Fruit fly (Drosophila melanogaster) whole organism: Measurements from ENCODE around the gene Gdh.

Experiments used
- pan ChIP-seq: fragments of >200 bp; optimal IDR thresholded peaks from 2 replicates; lab custom pipeline; 2017
- psq ChIP-seq: fragments of >200 bp; optimal IDR thresholded peaks from 2 replicates; lab custom pipeline; 2017
- usp ChIP-seq: fragments of >200 bp; optimal IDR thresholded peaks from 2 replicates; lab custom pipeline; 2017; ENCODE audit warnings: missing biosample characterization, missing genetic modification characterization, mixed read lengths

- no peak for TF ChIP-seq usp
- no peak for TF ChIP-seq psq
- TF ChIP-seq pan (lab: Kevin White, UChicago) = no peak
These were observed 1.1 kb downstream of the Gdh start for dm6 chr3R:23941643-23942424.
